Fruit fly (Drosophila melanogaster): ENCODE measurements around the gene subdued.

DNA sequence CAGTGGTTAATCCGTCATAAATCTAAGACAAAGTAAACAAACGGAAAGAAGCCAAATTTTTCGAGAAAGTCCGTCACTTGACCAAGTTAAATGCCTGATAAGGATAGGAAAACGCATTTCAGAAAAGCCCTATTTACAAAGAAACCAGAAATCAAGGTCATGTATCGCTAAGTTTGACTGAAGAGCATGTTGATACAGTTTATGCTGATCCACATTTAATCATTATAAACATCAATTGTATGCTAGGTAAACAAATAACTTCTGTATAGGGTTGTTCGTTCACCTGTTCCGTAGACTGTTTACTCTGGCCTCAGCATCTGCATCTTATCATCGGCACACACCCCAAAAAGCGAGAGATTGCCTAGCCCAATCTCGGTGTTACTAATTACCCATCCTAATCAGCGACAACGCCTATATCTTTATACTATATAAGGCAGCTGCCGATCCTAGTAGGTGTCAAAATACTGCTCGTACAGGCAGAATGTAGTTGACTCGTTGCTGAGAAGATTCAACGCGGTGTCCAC is 29.6 kb downstream of the subdued start, which contains the start of gene CG16727:
- TF ChIP-seq pan (optimal IDR thresholded peaks at IDR 0.05) (no peak), psq (optimal IDR thresholded peaks at IDR 0.05) (no peak), CG8478 (optimal IDR thresholded peaks at IDR 0.05) (no peak)
